Worm (Caenorhabditis elegans): ENCODE data around the gene F53H4.3.

F53H4.3 gene

ce11 chrX:15842492-15842891 is 44.9 kb downstream of the F53H4.3 start (continued):
- TF ChIP-seq F57A8.1 (GFP tag; optimal IDR thresholded peaks at IDR 0.05), result no peak
- no peak for TF ChIP-seq nhr-179 (tag; optimal IDR thresholded peaks at IDR 0.05)
- no peak for TF ChIP-seq die-1 (tag; optimal IDR thresholded peaks at IDR 0.05)
- no peak for TF ChIP-seq pbrm-1 (GFP tag; IDR thresholded peaks at IDR 0.05)
- no peak for TF ChIP-seq F10E7.11 (tag; optimal IDR thresholded peaks at IDR 0.05)
- no peak for TF ChIP-seq ceh-91 (GFP tag; IDR thresholded peaks at IDR 0.05)
- no peak for TF ChIP-seq ekl-4 (GFP tag; IDR thresholded peaks at IDR 0.05)
- no peak for TF ChIP-seq B0035.1 (tag; optimal IDR thresholded peaks at IDR 0.05)
- no peak for TF ChIP-seq ztf-6 (GFP tag; IDR thresholded peaks at IDR 0.05)
- TF ChIP-seq nfya-1 (tag; optimal IDR thresholded peaks at IDR 0.05; ENCODE audit: borderline replicate concordance, insufficient read depth), result no peak
- no peak for TF ChIP-seq lin-26 (GFP tag; IDR thresholded peaks at IDR 0.05)
- no peak for TF ChIP-seq lin-54 (GFP tag; optimal IDR thresholded peaks at IDR 0.05)
- peak; percentile 11 for TF ChIP-seq unc-62 (GFP tag; optimal IDR thresholded peaks at IDR 0.05)
- peak; percentile 33; the same call in 1 of the 2 replicates for TF ChIP-seq nfyb-1 (GFP tag; IDR thresholded peaks at IDR 0.05)
- TF ChIP-seq nhr-27 (tag; optimal IDR thresholded peaks at IDR 0.05), result no peak
- TF ChIP-seq Y95B8A.8 (GFP tag; IDR thresholded peaks at IDR 0.05), result no peak
- TF ChIP-seq cebp-1 (GFP tag; IDR thresholded peaks at IDR 0.05), result no peak
- peak; percentile 32 for TF ChIP-seq cebp-1 (tag; optimal IDR thresholded peaks at IDR 0.05)
- no peak for TF ChIP-seq tbx-9 (tag; optimal IDR thresholded peaks at IDR 0.05; ENCODE audit: borderline replicate concordance)
- no peak for TF ChIP-seq egrh-3 (GFP tag; IDR thresholded peaks at IDR 0.05)
- no peak for TF ChIP-seq ztf-25 (GFP tag; IDR thresholded peaks at IDR 0.05)
- peak; percentile 60 for TF ChIP-seq pha-4 (tag; optimal IDR thresholded peaks at IDR 0.05)
- no peak for TF ChIP-seq hmg-1.2 (GFP tag; IDR thresholded peaks at IDR 0.05)
- TF ChIP-seq lsy-27 (tag; optimal IDR thresholded peaks at IDR 0.05; ENCODE audit: borderline replicate concordance, insufficient read depth), result no peak
- peak; percentile 39 for TF ChIP-seq tbp1 (GFP tag; optimal IDR thresholded peaks at IDR 0.05)
- peak; percentile 66 for TF ChIP-seq lin-40 (tag; optimal IDR thresholded peaks at IDR 0.05)
- peak; percentile 74 for TF ChIP-seq ets-4 (GFP tag; optimal IDR thresholded peaks at IDR 0.05)
- no peak for TF ChIP-seq ama-1 (optimal IDR thresholded peaks at IDR 0.05)
- no peak for TF ChIP-seq ama-1 (GFP tag; optimal IDR thresholded peaks at IDR 0.05)
- 0 out of 2 replicates have a peak, but pooled peaks have one; percentile 22 for TF ChIP-seq egl-44 (GFP tag; IDR thresholded peaks at IDR 0.05)
- TF ChIP-seq lir-1 (GFP tag; conservative IDR thresholded peaks at IDR 0.05), result no peak
- TF ChIP-seq F22D6.2 (tag; optimal IDR thresholded peaks at IDR 0.05), result peak; percentile 22
- TF ChIP-seq snpc-3.4 (tag; optimal IDR thresholded peaks at IDR 0.05), result no peak
- no peak for TF ChIP-seq T07F8.4 (tag; optimal IDR thresholded peaks at IDR 0.05)

ce11 chrX:15841086-15841622 is 46.2 kb downstream of the F53H4.3 start, which contains the start of gene serp-1.1:
Gene serp-1.1 (plus strand): TSS chrX:15841572.
- TF ChIP-seq ztf-25 (GFP tag; IDR thresholded peaks at IDR 0.05) (no peak), unc-62 (GFP tag; optimal IDR thresholded peaks at IDR 0.05) (peak; percentile 64), attf-6 (GFP tag; IDR thresholded peaks at IDR 0.05) (no peak), hrde-1 (tag; optimal IDR thresholded peaks at IDR 0.05; ENCODE audit: borderline replicate concordance) (no peak), mes-4 (tag; optimal IDR thresholded peaks at IDR 0.05) (no peak), zim-3 (tag; optimal IDR thresholded peaks at IDR 0.05) (peak; percentile 68), Y67H2A.10 (GFP tag; conservative IDR thresholded peaks at IDR 0.05) (peak; percentile 53; the same call in 1 of the 2 replicates), let-607 (tag; optimal IDR thresholded peaks at IDR 0.05) (peak; percentile 100), unc-130 (GFP tag; optimal IDR thresholded peaks at IDR 0.05) (no peak), ceh-27 (GFP tag; optimal IDR thresholded peaks at IDR 0.05) (peak; percentile 99), ztf-3 (GFP tag; optimal IDR thresholded peaks at IDR 0.05) (peak; percentile 92), rec-8 (tag; optimal IDR thresholded peaks at IDR 0.05) (no peak), K11D2.4 (GFP tag; IDR thresholded peaks at IDR 0.05) (peak; percentile 97), lin-40 (tag; optimal IDR thresholded peaks at IDR 0.05) (peak; percentile 98), B0019.2 (GFP tag; conservative IDR thresholded peaks at IDR 0.05) (no peak; the same call in 1 of the 2 replicates), ceh-100 (GFP tag; IDR thresholded peaks at IDR 0.05) (peak; percentile 84), C17E4.6 (GFP tag; IDR thresholded peaks at IDR 0.05) (peak; percentile 80), madf-8 (GFP tag; conservative IDR thresholded peaks at IDR 0.05) (no peak)

Data from whole organism, young adult.